Worm (Caenorhabditis elegans) whole organism, L3 larva: Measurements from ENCODE around the gene gsnl-1.
A peak's percentile ranks its signal among the peaks of the same experiment; 100 is the strongest.

Experiments used
- R02D3.7 ChIP-seq: fragments of 150-350 bp; optimal IDR thresholded peaks from 2 replicates; lab custom pipeline; 2014; ENCODE audit warnings: missing biosample characterization, missing genetic modification characterization
- ZK546.5 ChIP-seq: sonication (generic microtip); optimal IDR thresholded peaks from 2 replicates; lab custom pipeline; 2017; ENCODE audit warnings: missing biosample characterization, missing genetic modification characterization
- aly-2 ChIP-seq: fragments of 150-350 bp; optimal IDR thresholded peaks from 2 replicates; lab custom pipeline; 2014; ENCODE audit warnings: missing biosample characterization, missing genetic modification characterization
- ama-1 ChIP-seq: fragments of 150-350 bp; optimal IDR thresholded peaks from 2 replicates; lab custom pipeline; 2018
- ceh-16 ChIP-seq: sonication (generic microtip); optimal IDR thresholded peaks from 2 replicates; lab custom pipeline; 2017; ENCODE audit warnings: missing biosample characterization, missing genetic modification characterization
- ceh-28 ChIP-seq: fragments of 150-350 bp; optimal IDR thresholded peaks from 2 replicates; lab custom pipeline; 2014; ENCODE audit warnings: missing biosample characterization, missing genetic modification reagents, missing genetic modification characterization
- ceh-82 ChIP-seq: fragments of 150-350 bp; optimal IDR thresholded peaks from 2 replicates; lab custom pipeline; 2014; ENCODE audit warnings: missing biosample characterization, missing genetic modification characterization
- ceh-9 ChIP-seq: sonication (generic microtip); optimal IDR thresholded peaks from 2 replicates; lab custom pipeline; 2018; ENCODE audit warnings: missing biosample characterization, missing genetic modification characterization
- daf-12 ChIP-seq: fragments of 150-350 bp; optimal IDR thresholded peaks from 2 replicates; lab custom pipeline; 2014; ENCODE audit warnings: missing biosample characterization, missing genetic modification reagents, missing genetic modification characterization
- egl-27 ChIP-seq: sonication (generic microtip); optimal IDR thresholded peaks from 4 replicates; lab custom pipeline; 2017; ENCODE audit warnings: missing biosample characterization, missing genetic modification reagents, missing genetic modification characterization
- egl-5 ChIP-seq: fragments of 150-350 bp; optimal IDR thresholded peaks from 2 replicates; lab custom pipeline; 2017; ENCODE audit warnings: missing biosample characterization, missing genetic modification reagents, missing genetic modification characterization, inconsistent platforms
- elt-1 ChIP-seq: fragments of 150-350 bp; optimal IDR thresholded peaks from 2 replicates; lab custom pipeline; 2014; ENCODE audit warnings: missing biosample characterization, missing genetic modification characterization
- elt-2 ChIP-seq: sonication (generic microtip); optimal IDR thresholded peaks from 2 replicates; lab custom pipeline; 2016; ENCODE audit warnings: missing genetic modification reagents, mild to moderate bottlenecking, missing genetic modification characterization, missing compliant biosample characterization
- elt-3 ChIP-seq, 3 experiments: fragments of 150-350 bp in 1 of 3; sonication (generic microtip) in 2 of 3; optimal IDR thresholded peaks; 2 replicates in 2 of 3; 4 replicates in 1 of 3; lab custom pipeline; 2014 to 2017; ENCODE audit warnings: missing biosample characterization in 3 of 3, missing genetic modification characterization in 3 of 3
- eor-1 ChIP-seq, 2 experiments: fragments of 150-350 bp; optimal IDR thresholded peaks; 2 replicates each; lab custom pipeline; 2014 to 2018; ENCODE audit warnings: missing biosample characterization in 2 of 2, missing genetic modification characterization in 2 of 2
- fkh-10 ChIP-seq: sonication (generic microtip); optimal IDR thresholded peaks from 2 replicates; lab custom pipeline; 2017; ENCODE audit warnings: missing biosample characterization, missing genetic modification reagents, missing genetic modification characterization
- fkh-2 ChIP-seq: fragments of 150-350 bp; optimal IDR thresholded peaks from 2 replicates; lab custom pipeline; 2014; ENCODE audit warnings: missing biosample characterization, missing genetic modification reagents, missing genetic modification characterization
- fos-1 ChIP-seq: fragments of 150-350 bp; optimal IDR thresholded peaks from 2 replicates; lab custom pipeline; 2014; ENCODE audit warnings: missing biosample characterization, missing genetic modification characterization
- hmg-11 ChIP-seq: sonication (generic microtip); optimal IDR thresholded peaks from 2 replicates; lab custom pipeline; 2016; ENCODE audit warnings: missing genetic modification characterization, missing compliant biosample characterization
- jun-1 ChIP-seq: fragments of 150-350 bp; optimal IDR thresholded peaks from 2 replicates; lab custom pipeline; 2014; ENCODE audit warnings: missing biosample characterization, missing genetic modification reagents, missing genetic modification characterization
- lin-15B ChIP-seq: fragments of 150-350 bp; optimal IDR thresholded peaks from 2 replicates; lab custom pipeline; 2014; ENCODE audit warnings: missing biosample characterization, missing genetic modification characterization
- lin-39 ChIP-seq: fragments of 150-350 bp; optimal IDR thresholded peaks from 2 replicates; lab custom pipeline; 2018; ENCODE audit warnings: missing biosample characterization, missing genetic modification reagents, missing genetic modification characterization
- lsy-12 ChIP-seq: sonication (generic microtip); optimal IDR thresholded peaks from 2 replicates; lab custom pipeline; 2016; ENCODE audit warnings: mild to moderate bottlenecking, missing genetic modification characterization, missing compliant biosample characterization
- mdl-1 ChIP-seq: fragments of 150-350 bp; optimal IDR thresholded peaks from 2 replicates; lab custom pipeline; 2014; ENCODE audit warnings: missing biosample characterization, missing genetic modification characterization
- mml-1 ChIP-seq: fragments of 150-350 bp; sonication (generic microtip); optimal IDR thresholded peaks from 3 replicates; lab custom pipeline; 2014; ENCODE audit warnings: missing biosample characterization, missing genetic modification characterization
- nfya-1 ChIP-seq: sonication (generic microtip); optimal IDR thresholded peaks from 2 replicates; lab custom pipeline; 2017; ENCODE audit warnings: missing genetic modification characterization, mild to moderate bottlenecking, missing compliant biosample characterization, antibody characterized with exemption, moderate library complexity; ENCODE audit not compliant: insufficient read depth
- nhr-11 ChIP-seq: fragments of 150-350 bp; optimal IDR thresholded peaks from 2 replicates; lab custom pipeline; 2014; ENCODE audit warnings: missing biosample characterization, missing genetic modification characterization
- nhr-12 ChIP-seq: fragments of 150-350 bp; optimal IDR thresholded peaks from 2 replicates; lab custom pipeline; 2014; ENCODE audit warnings: missing biosample characterization, missing genetic modification characterization
- nhr-23 ChIP-seq: fragments of 150-350 bp; optimal IDR thresholded peaks from 2 replicates; lab custom pipeline; 2014; ENCODE audit warnings: missing biosample characterization, missing genetic modification reagents, missing genetic modification characterization
- nhr-25 ChIP-seq: sonication (generic microtip); optimal IDR thresholded peaks from 2 replicates; lab custom pipeline; 2017; ENCODE audit warnings: missing biosample characterization, missing genetic modification characterization
- nhr-28 ChIP-seq: fragments of 150-350 bp; optimal IDR thresholded peaks from 2 replicates; lab custom pipeline; 2014; ENCODE audit warnings: missing biosample characterization, missing genetic modification characterization
- nhr-43 ChIP-seq: sonication (generic microtip); optimal IDR thresholded peaks from 2 replicates; lab custom pipeline; 2016; ENCODE audit warnings: mild to moderate bottlenecking, missing genetic modification characterization, missing compliant biosample characterization; ENCODE audit not compliant: poor library complexity, severe bottlenecking
- nhr-77 ChIP-seq: fragments of 150-350 bp; optimal IDR thresholded peaks from 2 replicates; lab custom pipeline; 2014; ENCODE audit warnings: missing biosample characterization, missing genetic modification characterization
- pha-4 ChIP-seq: fragments of 150-350 bp; optimal IDR thresholded peaks from 2 replicates; lab custom pipeline; 2014; ENCODE audit warnings: missing biosample characterization, missing genetic modification reagents, missing genetic modification characterization
- pqm-1 ChIP-seq: fragments of 150-350 bp; optimal IDR thresholded peaks from 2 replicates; lab custom pipeline; 2017; ENCODE audit warnings: missing biosample characterization, missing genetic modification characterization, inconsistent platforms
- sea-2 ChIP-seq: fragments of 150-350 bp; sonication (generic microtip); optimal IDR thresholded peaks from 4 replicates; lab custom pipeline; 2014; ENCODE audit warnings: missing biosample characterization, missing genetic modification reagents, missing genetic modification characterization
- skn-1 ChIP-seq: fragments of 150-350 bp; optimal IDR thresholded peaks from 2 replicates; lab custom pipeline; 2014; ENCODE audit warnings: missing biosample characterization, missing genetic modification characterization
- snpc-4 ChIP-seq: fragments of 150-350 bp; optimal IDR thresholded peaks from 2 replicates; lab custom pipeline; 2014; ENCODE audit warnings: missing biosample characterization, missing genetic modification characterization
- tbx-2 ChIP-seq: sonication (generic microtip); optimal IDR thresholded peaks from 2 replicates; lab custom pipeline; 2016; ENCODE audit warnings: mild to moderate bottlenecking, missing genetic modification characterization, missing compliant biosample characterization
- unc-39 ChIP-seq: sonication (generic microtip); optimal IDR thresholded peaks from 4 replicates; lab custom pipeline; 2017; ENCODE audit warnings: missing biosample characterization, missing genetic modification characterization
- unc-62 ChIP-seq: fragments of 150-350 bp; sonication (generic microtip); optimal IDR thresholded peaks from 4 replicates; lab custom pipeline; 2014; ENCODE audit warnings: missing biosample characterization, missing genetic modification reagents, missing genetic modification characterization
- zag-1 ChIP-seq: fragments of 150-350 bp; optimal IDR thresholded peaks from 2 replicates; lab custom pipeline; 2014; ENCODE audit warnings: missing biosample characterization, missing genetic modification characterization
- ztf-11 ChIP-seq: fragments of 150-350 bp; optimal IDR thresholded peaks from 2 replicates; lab custom pipeline; 2014; ENCODE audit warnings: missing biosample characterization, missing genetic modification characterization
- ztf-4 ChIP-seq: fragments of 150-350 bp; optimal IDR thresholded peaks from 2 replicates; lab custom pipeline; 2014; ENCODE audit warnings: missing biosample characterization, missing genetic modification characterization

gsnl-1 gene

ce11 chrV:9541506-9541905 lies 44.7 kb downstream of the gsnl-1 start, which contains the start of gene C50F4.16:
Gene C50F4.16 (minus strand): TSS chrV:9541606.
- TF ChIP-seq unc-62 (GFP tag; lab: Kevin White, UChicago) (no peak), ceh-9 (tag; lab: Kevin White, UChicago) (no peak), nhr-43 (tag; lab: Kevin White, UChicago) (no peak), ZK546.5 (tag; lab: Kevin White, UChicago) (no peak), fkh-10 (no peak), lin-39 (no peak), ceh-16 (tag; lab: Kevin White, UChicago) (no peak), egl-5 (tag; lab: Kevin White, UChicago) (no peak), tbx-2 (no peak), sea-2 (GFP tag; lab: Kevin White, UChicago) (no peak), ztf-4 (tag; lab: Kevin White, UChicago) (no peak), skn-1 (no peak)
- TF ChIP-seq, all 47 proteins: peak for 0

ce11 chrV:9544176-9544632 lies 47.4 kb downstream of the gsnl-1 start, which contains the start of gene mdf-1:
Gene mdf-1 (minus strand): TSS chrV:9544226.
- TF ChIP-seq zag-1 (no peak), tbx-2 (peak; percentile 14), nhr-43 (tag; lab: Kevin White, UChicago) (peak; percentile 47), lin-39 (peak; percentile 63), ceh-9 (tag; lab: Kevin White, UChicago) (no peak), mml-1 (no peak), egl-5 (tag; lab: Kevin White, UChicago) (peak; percentile 17), lin-15B (peak; percentile 73), skn-1 (no peak), R02D3.7 (tag; lab: Kevin White, UChicago) (no peak), hmg-11 (tag; lab: Kevin White, UChicago) (peak; percentile 85), ztf-4 (tag; lab: Kevin White, UChicago) (peak; percentile 15), nhr-28 (tag; lab: Kevin White, UChicago) (no peak), ceh-28 (peak; percentile 15), ceh-16 (tag; lab: Kevin White, UChicago) (no peak), elt-3 (tag; optimal IDR thresholded peaks at IDR 0.05; lab: Kevin White, UChicago) (no peak), unc-39 (tag; lab: Kevin White, UChicago) (no peak), nhr-77 (no peak), fos-1 (tag; lab: Kevin White, UChicago) (no peak), unc-62 (GFP tag; lab: Kevin White, UChicago) (peak; percentile 12), nhr-25 (tag; lab: Kevin White, UChicago) (peak; percentile 75), snpc-4 (peak; percentile 36), nfya-1 (peak; percentile 82), lsy-12 (peak; percentile 51), nhr-23 (peak; percentile 85), pha-4 (tag; lab: Kevin White, UChicago) (peak; percentile 55), ama-1 (lab: Kevin White, UChicago) (peak; percentile 41), elt-2 (peak; percentile 47), pqm-1 (peak; percentile 58)

- TF ChIP-seq ztf-4 (tag; lab: Kevin White, UChicago) (no peak), pha-4 (tag; lab: Kevin White, UChicago) (peak; percentile 34), nhr-23 (no peak), nhr-28 (tag; lab: Kevin White, UChicago) (no peak), nhr-11 (tag; lab: Kevin White, UChicago) (no peak), ZK546.5 (tag; lab: Kevin White, UChicago) (no peak), ceh-9 (tag; lab: Kevin White, UChicago) (no peak), nhr-12 (no peak), pqm-1 (no peak), lsy-12 (peak; percentile 3), lin-15B (peak; percentile 37), jun-1 (tag; lab: Kevin White, UChicago) (peak; percentile 41), fos-1 (tag; lab: Kevin White, UChicago) (no peak), nfya-1 (peak; percentile 69), lin-39 (peak; percentile 57), aly-2 (tag; lab: Kevin White, UChicago) (no peak), snpc-4 (peak; percentile 24), zag-1 (no peak), tbx-2 (peak; percentile 16), daf-12 (no peak), nhr-77 (no peak), egl-5 (tag; lab: Kevin White, UChicago) (no peak), fkh-10 (no peak), nhr-43 (tag; lab: Kevin White, UChicago) (peak; percentile 15), unc-39 (tag; lab: Kevin White, UChicago) (no peak), ztf-11 (tag; lab: Kevin White, UChicago) (no peak), sea-2 (GFP tag; lab: Kevin White, UChicago) (no peak), mdl-1 (no peak), skn-1 (no peak), elt-1 (tag; lab: Kevin White, UChicago) (no peak), egl-27 (tag; lab: Kevin White, UChicago) (no peak), fkh-2 (tag; lab: Kevin White, UChicago) (no peak), mml-1 (no peak), elt-3 (tag; optimal IDR thresholded peaks at IDR 0.05; lab: Kevin White, UChicago) (no peak), nhr-25 (tag; lab: Kevin White, UChicago) (peak; percentile 77), ceh-82 (tag; lab: Kevin White, UChicago) (no peak), hmg-11 (tag; lab: Kevin White, UChicago) (no peak), elt-2 (no peak), eor-1 (tag; optimal IDR thresholded peaks at IDR 0.05; lab: Kevin White, UChicago) (no peak)
These were observed 48.4 kb downstream of the gsnl-1 start, which contains the start of the genes his-35 and his-41 for ce11 chrV:9545238-9545709. Gene his-35 (minus strand): TSS chrV:9545288. Gene his-41 (plus strand): TSS chrV:9545536.
